Worm (Caenorhabditis elegans): ENCODE measurements around the gene srj-32.

DNA sequence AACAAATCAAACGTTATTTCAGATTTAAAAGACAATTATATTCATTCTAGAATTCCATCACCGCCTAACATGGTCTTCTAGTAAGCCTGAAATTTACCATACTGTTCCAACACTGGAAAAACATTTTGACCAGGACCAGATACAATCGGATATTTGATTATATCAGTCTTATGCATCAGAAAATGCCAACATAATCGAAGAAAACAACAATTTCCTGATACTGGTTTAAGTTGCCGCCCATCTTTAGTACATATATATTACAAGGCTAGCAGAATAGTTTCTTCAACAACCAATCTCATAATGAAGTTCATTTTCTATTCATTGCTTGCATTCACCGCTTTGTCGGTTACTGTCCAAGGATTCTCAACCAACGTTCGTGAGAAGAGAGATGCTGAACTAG lies 38.2 kb downstream of the srj-32 start, which contains the start of gene C13A2.12:
- TF ChIP-seq him-1 (tag; optimal IDR thresholded peaks at IDR 0.05), result no peak
- no peak for TF ChIP-seq tlf-1 (GFP tag; optimal IDR thresholded peaks at IDR 0.05)
- no peak for TF ChIP-seq egl-18 (GFP tag; IDR thresholded peaks at IDR 0.05)
- no peak for TF ChIP-seq attf-6 (GFP tag; IDR thresholded peaks at IDR 0.05)
- no peak for TF ChIP-seq ama-1 (optimal IDR thresholded peaks at IDR 0.05)
- TF ChIP-seq ama-1 (GFP tag; optimal IDR thresholded peaks at IDR 0.05), result no peak
- TF ChIP-seq C06A6.2 (GFP tag; conservative IDR thresholded peaks at IDR 0.05), result no peak
- no peak for TF ChIP-seq T07F8.4 (tag; optimal IDR thresholded peaks at IDR 0.05)
- TF ChIP-seq atf-7 (tag; optimal IDR thresholded peaks at IDR 0.05), result no peak
- no peak for TF ChIP-seq egl-44 (GFP tag; IDR thresholded peaks at IDR 0.05)
- no peak for TF ChIP-seq die-1 (tag; optimal IDR thresholded peaks at IDR 0.05)
- TF ChIP-seq unc-130 (GFP tag; optimal IDR thresholded peaks at IDR 0.05), result no peak
- no peak for TF ChIP-seq ets-4 (GFP tag; optimal IDR thresholded peaks at IDR 0.05)

Measured in whole organism, young adult.